Worm (Caenorhabditis elegans): ENCODE data around the gene C36A4.11.

DNA sequence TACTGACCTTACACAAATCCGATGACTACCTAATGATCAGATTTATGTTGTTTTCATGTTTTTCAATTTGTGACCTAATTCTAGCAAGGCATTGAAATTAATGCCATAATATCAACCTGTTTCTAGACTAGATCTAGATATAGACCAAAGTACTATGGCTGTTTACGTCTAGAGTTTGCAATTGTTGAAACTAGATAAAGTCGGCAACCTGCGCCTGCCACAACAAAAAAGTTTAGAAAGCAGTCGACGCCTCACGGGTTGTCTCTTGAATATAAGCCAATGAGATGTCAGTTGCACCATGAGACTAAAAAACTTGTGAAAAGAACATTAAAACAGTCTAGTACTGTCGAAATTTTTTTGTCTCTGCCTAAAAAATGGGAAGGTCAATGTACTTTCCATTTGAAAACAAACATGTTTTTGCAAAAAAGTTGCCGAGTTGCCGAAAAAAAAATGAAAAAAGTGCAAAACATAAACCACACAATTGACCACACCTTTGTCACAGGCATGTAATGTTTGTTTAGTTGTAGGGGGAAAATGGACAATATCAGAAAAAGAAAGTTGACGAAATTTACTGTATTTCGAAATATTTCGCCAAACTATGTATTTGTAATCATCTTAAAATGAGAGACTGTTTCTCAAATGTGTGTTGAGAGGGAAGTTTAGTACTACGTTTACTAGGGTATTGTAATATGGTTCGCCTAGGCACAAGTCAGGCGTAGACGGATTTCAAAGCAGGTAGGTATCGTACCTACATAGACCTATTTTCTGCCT, 38.8 kb downstream of the C36A4.11 start:
- TF ChIP-seq unc-62 (GFP tag; optimal IDR thresholded peaks at IDR 0.05) (no peak), ceh-83 (GFP tag; optimal IDR thresholded peaks at IDR 0.05) (no peak), lin-13 (tag; optimal IDR thresholded peaks at IDR 0.05) (no peak), lin-32 (GFP tag; optimal IDR thresholded peaks at IDR 0.05) (no peak), bed-3 (GFP tag; optimal IDR thresholded peaks at IDR 0.05) (no peak), zip-8 (tag; optimal IDR thresholded peaks at IDR 0.05) (no peak), ztf-11 (tag; optimal IDR thresholded peaks at IDR 0.05) (no peak), sptf-1 (tag; optimal IDR thresholded peaks at IDR 0.05) (no peak), elt-3 (tag; optimal IDR thresholded peaks at IDR 0.05) (no peak), mls-2 (tag; optimal IDR thresholded peaks at IDR 0.05) (no peak), elt-1 (tag; optimal IDR thresholded peaks at IDR 0.05; ENCODE audit: borderline replicate concordance, insufficient read depth) (no peak)
